Fruit fly (Drosophila melanogaster): Measurements from ENCODE around the gene opm.

DNA sequence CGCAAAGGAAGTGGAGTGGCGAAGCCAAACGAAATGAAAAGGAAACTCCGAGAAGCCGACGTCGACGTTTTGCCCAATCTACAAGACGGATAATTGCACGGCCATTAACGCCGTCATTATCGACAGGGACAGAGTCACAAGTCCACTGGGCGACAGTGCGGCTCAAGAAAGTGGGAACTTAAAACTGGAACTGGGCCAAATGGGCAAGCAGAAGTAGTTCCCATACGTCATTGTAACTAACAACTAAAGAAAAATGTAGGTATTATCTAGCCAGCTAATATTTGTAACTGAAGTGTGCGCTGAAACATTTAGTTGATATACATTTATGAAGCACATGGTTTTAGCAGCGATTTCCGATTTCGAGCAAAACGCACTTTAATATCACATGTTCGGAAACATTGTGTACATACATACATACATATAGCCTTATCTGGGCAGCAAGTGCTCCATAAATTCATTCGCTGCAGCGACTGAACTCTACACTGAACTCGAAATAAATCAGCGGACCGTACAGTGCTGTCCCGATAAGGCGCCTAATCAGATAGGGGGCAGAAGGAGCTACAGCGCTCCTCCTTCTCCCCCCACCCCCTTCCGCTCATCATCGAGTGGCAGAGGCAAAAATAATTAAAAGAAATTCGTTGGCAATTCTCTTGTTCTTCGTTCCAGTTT, 4.7 kb upstream of the opm start:
- TF ChIP-seq Pif1A (GFP tag; optimal IDR thresholded peaks at IDR 0.05): peak; percentile 43
- peak; percentile 37; the same call in 1 of the 2 replicates for TF ChIP-seq Ets98B (GFP tag; IDR thresholded peaks at IDR 0.05)
- TF ChIP-seq CG15710 (tag; optimal IDR thresholded peaks at IDR 0.05): peak; percentile 29
- TF ChIP-seq CG14655 (GFP tag; optimal IDR thresholded peaks at IDR 0.05): peak; percentile 11
- peak; percentile 29; the same call in 1 of the 3 replicates for TF ChIP-seq fd96Ca (GFP tag; IDR thresholded peaks at IDR 0.05)
- TF ChIP-seq rn (GFP tag; IDR thresholded peaks at IDR 0.05): no peak
- TF ChIP-seq gl (tag; optimal IDR thresholded peaks at IDR 0.05): peak; percentile 23
- TF ChIP-seq EcR (GFP tag; optimal IDR thresholded peaks at IDR 0.05): peak; percentile 62
- TF ChIP-seq CG17806 (tag; optimal IDR thresholded peaks at IDR 0.05): no peak
- no peak for TF ChIP-seq CG32121 (GFP tag; IDR thresholded peaks at IDR 0.05)
- no peak for TF ChIP-seq CG13204 (GFP tag; optimal IDR thresholded peaks at IDR 0.05)
- TF ChIP-seq Pif1B (GFP tag; optimal IDR thresholded peaks at IDR 0.05): no peak
- no peak for TF ChIP-seq CG10348 (GFP tag; IDR thresholded peaks at IDR 0.05)

All from whole organism, pupa.